Worm (Caenorhabditis elegans): ENCODE results near the gene tost-1.
A peak's percentile ranks its signal among the peaks of the same experiment; 100 is the strongest.

The tost-1 gene

ce11 chrIII:4924134-4924533 is 46.0 kb upstream of the tost-1 start:
- TF ChIP-seq skn-1 (tag; optimal IDR thresholded peaks at IDR 0.05) (no peak), nhr-10 (tag; optimal IDR thresholded peaks at IDR 0.05) (no peak), unc-39 (tag; optimal IDR thresholded peaks at IDR 0.05) (no peak), egl-27 (tag; optimal IDR thresholded peaks at IDR 0.05) (no peak), Y55F3AM.14 (GFP tag; optimal IDR thresholded peaks at IDR 0.05) (no peak), dmd-4 (tag; optimal IDR thresholded peaks at IDR 0.05) (no peak), nhr-25 (tag; optimal IDR thresholded peaks at IDR 0.05) (no peak), crh-2 (tag; optimal IDR thresholded peaks at IDR 0.05) (no peak), nhr-129 (tag; optimal IDR thresholded peaks at IDR 0.05) (no peak), snpc-4 (tag; optimal IDR thresholded peaks at IDR 0.05) (no peak), mdl-1 (tag; optimal IDR thresholded peaks at IDR 0.05) (no peak), F13H6.1 (tag; optimal IDR thresholded peaks at IDR 0.05) (no peak), gmeb-1 (tag; optimal IDR thresholded peaks at IDR 0.05) (no peak), mab-5 (tag; optimal IDR thresholded peaks at IDR 0.05) (no peak), alr-1 (tag; optimal IDR thresholded peaks at IDR 0.05) (no peak), zag-1 (tag; optimal IDR thresholded peaks at IDR 0.05) (no peak), lin-13 (GFP tag; optimal IDR thresholded peaks at IDR 0.05) (no peak)

DNA sequence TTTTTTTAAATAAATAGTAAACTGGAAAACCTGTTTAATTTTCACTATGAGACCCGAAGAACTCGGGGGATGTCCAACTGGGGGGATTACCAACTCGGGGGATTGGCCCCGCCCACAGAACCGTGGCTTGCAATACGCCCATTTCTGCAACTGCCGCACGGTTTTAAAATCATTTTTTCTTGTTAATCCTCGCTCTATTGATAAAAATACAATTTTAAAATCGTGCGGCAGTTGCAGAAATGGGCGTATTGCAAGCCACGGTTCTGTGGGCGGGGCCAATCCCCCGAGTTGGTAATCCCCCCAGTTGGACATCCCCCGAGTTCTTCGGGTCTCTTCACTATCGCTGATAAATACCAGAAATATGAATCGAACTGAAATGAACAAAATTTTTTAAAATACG is 43.9 kb upstream of the tost-1 start, which contains the start of gene mmab-1:
Gene mmab-1 (minus strand): TSS at position 95 of the 400 bp plus-strand sequence.
- TF ChIP-seq nhr-25 (tag; optimal IDR thresholded peaks at IDR 0.05) (peak; percentile 20), lsy-2 (tag; optimal IDR thresholded peaks at IDR 0.05) (peak in 1 of 2 experiments; percentile 46), F13H6.1 (tag; optimal IDR thresholded peaks at IDR 0.05) (peak; percentile 1), lin-11 (tag; optimal IDR thresholded peaks at IDR 0.05) (peak; percentile 57), gmeb-1 (tag; optimal IDR thresholded peaks at IDR 0.05) (peak; percentile 23), sma-3 (GFP tag; optimal IDR thresholded peaks at IDR 0.05) (peak; percentile 69)

DNA sequence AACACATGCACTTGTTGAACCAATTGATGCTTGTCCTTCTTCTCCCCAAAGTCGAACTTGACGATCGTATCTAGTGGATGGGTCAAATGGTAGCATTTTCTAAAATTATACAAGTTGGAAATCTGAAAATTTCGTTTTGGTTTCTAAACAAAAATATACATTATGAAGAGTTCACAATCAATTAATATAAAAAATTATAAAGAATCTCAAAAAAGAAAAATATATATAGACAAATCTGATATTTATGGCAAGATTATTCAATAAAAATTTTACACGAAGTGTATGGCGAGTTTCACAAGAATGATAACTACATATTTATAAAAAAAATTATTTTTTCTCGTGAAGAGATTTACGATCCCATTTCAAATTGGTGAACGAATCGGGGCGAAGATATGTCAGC is 42.1 kb upstream of the tost-1 start, which contains the start of gene ula-1:
Gene ula-1 (minus strand): TSS at position 101 of the 400 bp plus-strand sequence.
- TF ChIP-seq nhr-21 (tag; optimal IDR thresholded peaks at IDR 0.05) = no peak
- no peak for TF ChIP-seq nhr-129 (tag; optimal IDR thresholded peaks at IDR 0.05)
- no peak for TF ChIP-seq nhr-23 (tag; optimal IDR thresholded peaks at IDR 0.05)
- no peak for TF ChIP-seq nhr-11 (tag; optimal IDR thresholded peaks at IDR 0.05)
- TF ChIP-seq ztf-1 (GFP tag; conservative IDR thresholded peaks at IDR 0.05) = no peak
- no peak for TF ChIP-seq unc-62 (GFP tag; optimal IDR thresholded peaks at IDR 0.05)
- no peak for TF ChIP-seq ceh-82 (tag; optimal IDR thresholded peaks at IDR 0.05)
- TF ChIP-seq ama-1 (optimal IDR thresholded peaks at IDR 0.05) = no peak
- TF ChIP-seq nhr-237 (tag; optimal IDR thresholded peaks at IDR 0.05) = no peak
- TF ChIP-seq sma-9 (GFP tag; optimal IDR thresholded peaks at IDR 0.05) = no peak
- TF ChIP-seq sma-9 (tag; optimal IDR thresholded peaks at IDR 0.05) = no peak
- no peak for TF ChIP-seq skn-1 (tag; optimal IDR thresholded peaks at IDR 0.05)
- TF ChIP-seq egl-27 (tag; optimal IDR thresholded peaks at IDR 0.05) = no peak

DNA sequence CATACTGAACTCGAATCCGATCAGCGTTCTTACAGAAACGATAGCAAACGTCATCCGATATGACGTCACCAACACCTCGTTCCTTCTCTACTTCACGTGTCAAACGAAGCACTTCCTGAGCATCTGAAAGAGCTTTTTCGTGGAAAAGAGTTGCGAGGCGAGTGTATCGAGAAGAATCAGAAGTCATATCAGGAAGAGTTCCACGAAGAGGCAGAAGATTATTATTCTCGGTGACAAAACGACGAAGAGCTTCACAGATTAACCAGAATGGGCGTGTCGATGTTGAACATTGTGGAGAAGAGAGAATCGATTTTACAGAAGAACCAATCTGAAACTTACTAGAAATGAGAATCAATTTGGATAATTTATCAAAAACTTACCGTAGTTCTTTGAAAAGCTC is 40.8 kb upstream of the tost-1 start:
- no peak for TF ChIP-seq ztf-4 (tag; optimal IDR thresholded peaks at IDR 0.05)
- no peak for TF ChIP-seq elt-3 (tag; optimal IDR thresholded peaks at IDR 0.05)
- TF ChIP-seq nhr-11 (tag; optimal IDR thresholded peaks at IDR 0.05) = no peak
- no peak for TF ChIP-seq mab-5 (tag; optimal IDR thresholded peaks at IDR 0.05)
- no peak for TF ChIP-seq ama-1 (optimal IDR thresholded peaks at IDR 0.05)
- no peak for TF ChIP-seq ZK546.5 (tag; optimal IDR thresholded peaks at IDR 0.05)
- no peak for TF ChIP-seq unc-55 (GFP tag; optimal IDR thresholded peaks at IDR 0.05)
- TF ChIP-seq lin-13 (GFP tag; optimal IDR thresholded peaks at IDR 0.05) = no peak
- TF ChIP-seq ztf-1 (GFP tag; conservative IDR thresholded peaks at IDR 0.05) = no peak
- TF ChIP-seq sma-3 (GFP tag; optimal IDR thresholded peaks at IDR 0.05) = no peak
- no peak for TF ChIP-seq nhr-10 (tag; optimal IDR thresholded peaks at IDR 0.05)
- TF ChIP-seq nhr-77 (tag; optimal IDR thresholded peaks at IDR 0.05) = no peak
- TF ChIP-seq sma-9 (GFP tag; optimal IDR thresholded peaks at IDR 0.05) = no peak
- no peak for TF ChIP-seq sma-9 (tag; optimal IDR thresholded peaks at IDR 0.05)
- no peak for TF ChIP-seq ceh-16 (tag; optimal IDR thresholded peaks at IDR 0.05)
- no peak for TF ChIP-seq unc-39 (tag; optimal IDR thresholded peaks at IDR 0.05)
- TF ChIP-seq nhr-21 (tag; optimal IDR thresholded peaks at IDR 0.05) = no peak
- TF ChIP-seq skn-1 (tag; optimal IDR thresholded peaks at IDR 0.05) = no peak
- TF ChIP-seq nhr-25 (tag; optimal IDR thresholded peaks at IDR 0.05) = no peak

Data from whole organism, L2 larva.